2 fruit fly cellular contexts compared by ENCODE assay signal in the genomic region with DNA sequence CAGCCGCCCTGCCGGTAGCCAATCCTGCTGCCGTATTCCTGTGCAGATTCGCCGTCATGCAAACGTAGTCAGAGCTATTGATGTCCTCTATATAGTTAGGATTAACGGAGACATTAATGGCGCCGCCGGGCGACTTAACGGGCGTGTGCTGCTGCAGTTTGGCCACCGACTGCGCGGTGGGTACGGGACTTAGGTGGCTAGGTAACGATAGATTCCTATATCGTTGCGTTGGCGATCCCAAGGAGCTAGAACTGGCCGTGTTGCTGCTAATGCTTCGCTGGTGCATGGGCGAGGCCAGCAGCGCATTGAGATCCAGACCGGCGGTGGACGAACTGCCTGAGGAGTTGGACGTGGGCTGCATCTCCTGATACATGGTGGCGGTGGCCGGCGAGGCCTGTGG.
TF ChIP-seq lines count a peak whose summit lies in the region.

No protein-coding gene starts in this region.

- TF ChIP-seq CTCF in whole organism, embryonic (GFP tag; optimal IDR thresholded peaks at IDR 0.05; lab: Kevin White, UChicago): no peak

TF ChIP-seq in Kc167, 6 proteins besides CTCF, POLR2A, EP300 and RAD21:
- TF ChIP-seq ttk (optimal IDR thresholded peaks at IDR 0.05; lab: Kevin White, UChicago): peak; percentile 91
- no peak for TF ChIP-seq psq (optimal IDR thresholded peaks at IDR 0.05; lab: Kevin White, UChicago)

TF ChIP-seq in whole organism, embryonic, 481 proteins besides CTCF, POLR2A, EP300 and RAD21:
- TF ChIP-seq CG8478 (optimal IDR thresholded peaks at IDR 0.05; lab: Kevin White, UChicago) (peak; percentile 25), tgo (GFP tag; IDR thresholded peaks at IDR 0.05; lab: Robert Waterston, UW) (no peak)
